Worm (Caenorhabditis elegans): ENCODE data around the gene sri-63.

The sri-63 gene

ce11 chrII:3267815-3268214 is 19.4 kb upstream of the sri-63 start:
- TF ChIP-seq drap-1 (GFP tag; optimal IDR thresholded peaks at IDR 0.05) (peak; percentile 26), ceh-83 (GFP tag; optimal IDR thresholded peaks at IDR 0.05) (peak; percentile 53), nhr-28 (tag; optimal IDR thresholded peaks at IDR 0.05) (no peak), nhr-12 (tag; optimal IDR thresholded peaks at IDR 0.05) (no peak), cnd-1 (tag; optimal IDR thresholded peaks at IDR 0.05) (peak; percentile 30)

- TF ChIP-seq bed-3 (GFP tag; optimal IDR thresholded peaks at IDR 0.05) (no peak), nhr-28 (tag; optimal IDR thresholded peaks at IDR 0.05) (no peak), flh-1 (GFP tag; optimal IDR thresholded peaks at IDR 0.05) (no peak), unc-62 (GFP tag; optimal IDR thresholded peaks at IDR 0.05) (no peak), hlh-1 (tag; optimal IDR thresholded peaks at IDR 0.05) (no peak), sem-2 (GFP tag; optimal IDR thresholded peaks at IDR 0.05) (no peak), cnd-1 (tag; optimal IDR thresholded peaks at IDR 0.05) (no peak), ztf-11 (tag; optimal IDR thresholded peaks at IDR 0.05) (no peak), lsy-2 (tag; optimal IDR thresholded peaks at IDR 0.05) (no peak), tbx-8 (GFP tag; optimal IDR thresholded peaks at IDR 0.05) (no peak), nhr-2 (tag; optimal IDR thresholded peaks at IDR 0.05) (no peak), elt-3 (tag; optimal IDR thresholded peaks at IDR 0.05) (no peak), mls-2 (tag; optimal IDR thresholded peaks at IDR 0.05) (no peak), ces-1 (GFP tag; optimal IDR thresholded peaks at IDR 0.05) (no peak)
Measured at ce11 chrII:3270598-3270997, 16.6 kb upstream of the sri-63 start.

- TF ChIP-seq mls-2 (tag; optimal IDR thresholded peaks at IDR 0.05) (no peak), ces-1 (GFP tag; optimal IDR thresholded peaks at IDR 0.05) (no peak), pha-4 (tag; optimal IDR thresholded peaks at IDR 0.05) (no peak), nhr-76 (tag; optimal IDR thresholded peaks at IDR 0.05) (no peak), lin-32 (GFP tag; optimal IDR thresholded peaks at IDR 0.05) (no peak), lin-13 (tag; optimal IDR thresholded peaks at IDR 0.05) (no peak)
Measured at ce11 chrII:3274923-3275322, 12.2 kb upstream of the sri-63 start, which contains the start of gene F02E11.3. Gene F02E11.3, minus strand, starts transcription at chrII:3275023.

- TF ChIP-seq sptf-1 (tag; optimal IDR thresholded peaks at IDR 0.05) (no peak), lsy-2 (tag; optimal IDR thresholded peaks at IDR 0.05) (no peak), ham-2 (GFP tag; optimal IDR thresholded peaks at IDR 0.05) (no peak), ces-1 (GFP tag; optimal IDR thresholded peaks at IDR 0.05) (no peak), flh-1 (GFP tag; optimal IDR thresholded peaks at IDR 0.05) (no peak), ztf-11 (tag; optimal IDR thresholded peaks at IDR 0.05) (no peak), mls-2 (tag; optimal IDR thresholded peaks at IDR 0.05) (no peak), M03D4.4 (tag; optimal IDR thresholded peaks at IDR 0.05) (no peak), nhr-12 (tag; optimal IDR thresholded peaks at IDR 0.05) (no peak), zip-8 (tag; optimal IDR thresholded peaks at IDR 0.05) (no peak), snpc-4 (tag; optimal IDR thresholded peaks at IDR 0.05) (no peak), elt-3 (tag; optimal IDR thresholded peaks at IDR 0.05) (no peak), elt-1 (tag; optimal IDR thresholded peaks at IDR 0.05; ENCODE audit: borderline replicate concordance, insufficient read depth) (no peak), nhr-237 (tag; optimal IDR thresholded peaks at IDR 0.05) (no peak), unc-62 (GFP tag; optimal IDR thresholded peaks at IDR 0.05) (no peak)
Measured at ce11 chrII:3277686-3278085, 9.5 kb upstream of the sri-63 start, which contains the start of gene F02E11.4. Gene F02E11.4, minus strand, starts transcription at chrII:3277786.

ce11 chrII:3278634-3279033 is 8.5 kb upstream of the sri-63 start, which contains the start of gene wht-4:
Gene wht-4, plus strand, starts transcription at chrII:3278934.
- TF ChIP-seq mls-2 (tag; optimal IDR thresholded peaks at IDR 0.05) (no peak), nhr-28 (tag; optimal IDR thresholded peaks at IDR 0.05) (no peak), cnd-1 (tag; optimal IDR thresholded peaks at IDR 0.05) (no peak)

- TF ChIP-seq elt-3 (tag; optimal IDR thresholded peaks at IDR 0.05), result no peak
- no peak for TF ChIP-seq M03D4.4 (tag; optimal IDR thresholded peaks at IDR 0.05)
- no peak for TF ChIP-seq cnd-1 (tag; optimal IDR thresholded peaks at IDR 0.05)
- TF ChIP-seq elt-1 (tag; optimal IDR thresholded peaks at IDR 0.05; ENCODE audit: borderline replicate concordance, insufficient read depth), result no peak
- no peak for TF ChIP-seq tbx-8 (GFP tag; optimal IDR thresholded peaks at IDR 0.05)
- no peak for TF ChIP-seq ham-2 (GFP tag; optimal IDR thresholded peaks at IDR 0.05)
- TF ChIP-seq snpc-4 (tag; optimal IDR thresholded peaks at IDR 0.05), result no peak
- no peak for TF ChIP-seq ceh-83 (GFP tag; optimal IDR thresholded peaks at IDR 0.05)
- TF ChIP-seq nhr-28 (tag; optimal IDR thresholded peaks at IDR 0.05), result no peak
- no peak for TF ChIP-seq mls-2 (tag; optimal IDR thresholded peaks at IDR 0.05)
- no peak for TF ChIP-seq ces-1 (GFP tag; optimal IDR thresholded peaks at IDR 0.05)
- TF ChIP-seq sem-2 (GFP tag; optimal IDR thresholded peaks at IDR 0.05), result no peak
- no peak for TF ChIP-seq unc-62 (GFP tag; optimal IDR thresholded peaks at IDR 0.05)
- no peak for TF ChIP-seq bed-3 (GFP tag; optimal IDR thresholded peaks at IDR 0.05)
- TF ChIP-seq pha-4 (tag; optimal IDR thresholded peaks at IDR 0.05), result no peak
- no peak for TF ChIP-seq lin-32 (GFP tag; optimal IDR thresholded peaks at IDR 0.05)
Measured at ce11 chrII:3282353-3282752, 4.8 kb upstream of the sri-63 start, which contains the start of gene nep-13. Gene nep-13, plus strand, starts transcription at chrII:3282653.
